Worm (Caenorhabditis elegans) whole organism, L1 larva: Measurements from ENCODE around the gene Y73C8C.4.
"Not testable (repeated sequence)": the region's sequence is repeated elsewhere in the genome, so short reads cannot be mapped to it uniquely, and the experiment has no call there.

Source experiments
- C04F5.9 ChIP-seq: sonication (generic microtip); optimal IDR thresholded peaks from 2 replicates; lab custom pipeline; 2016; ENCODE audit warnings: missing genetic modification characterization, missing compliant biosample characterization
- C16A3.4 ChIP-seq: fragments of 150-350 bp; optimal IDR thresholded peaks from 2 replicates; lab custom pipeline; 2014; ENCODE audit warnings: missing biosample characterization, missing genetic modification characterization
- Y116A8C.19 ChIP-seq: sonication (generic microtip); optimal IDR thresholded peaks from 2 replicates; lab custom pipeline; 2016; ENCODE audit warnings: missing compliant biosample characterization, missing genetic modification characterization, borderline replicate concordance
- aha-1 ChIP-seq: fragments of 150-350 bp; optimal IDR thresholded peaks from 2 replicates; lab custom pipeline; 2014; ENCODE audit warnings: missing biosample characterization, missing genetic modification characterization
- blmp-1 ChIP-seq: fragments of 150-350 bp; optimal IDR thresholded peaks from 2 replicates; lab custom pipeline; 2014; ENCODE audit warnings: missing biosample characterization, missing genetic modification characterization
- ceh-82 ChIP-seq, 3 experiments: fragments of 150-350 bp in 1 of 3; sonication (generic microtip) in 2 of 3; optimal IDR thresholded peaks; 2 replicates each; lab custom pipeline; 2014 to 2017; ENCODE audit warnings: missing biosample characterization in 3 of 3, missing genetic modification characterization in 3 of 3
- ceh-88 ChIP-seq: fragments of 200-800 bp; sonication (Bioruptor generic); IDR thresholded peaks from 2 replicates; pipeline ENCODE4 v1.3.6; 2022; ENCODE audit warnings: missing genetic modification characterization, missing compliant biosample characterization
- efl-1 ChIP-seq, 4 experiments: fragments of 150-350 bp; optimal IDR thresholded peaks in 3 of 4; peaks in 1 of 4; 1 replicate in 1 of 4; 2 replicates in 3 of 4; lab custom pipeline; 2014; ENCODE audit warnings: missing biosample characterization in 2 of 4, missing genetic modification characterization in 2 of 4, missing genetic modification reagents in 2 of 4
- fkh-4 ChIP-seq: sonication (generic microtip); optimal IDR thresholded peaks from 2 replicates; lab custom pipeline; 2016; ENCODE audit warnings: missing compliant biosample characterization, missing genetic modification characterization, borderline replicate concordance
- grh-1 ChIP-seq: fragments of 200-800 bp; sonication (Bioruptor generic); IDR thresholded peaks from 2 replicates; pipeline ENCODE4 v1.3.6; 2022; ENCODE audit warnings: missing genetic modification reagents, missing genetic modification characterization, missing compliant biosample characterization
- lin-15B ChIP-seq: fragments of 150-350 bp; sonication (generic microtip); optimal IDR thresholded peaks from 3 replicates; lab custom pipeline; 2014; ENCODE audit warnings: missing biosample characterization, missing genetic modification characterization
- mab-9 ChIP-seq: fragments of 200-800 bp; sonication (Bioruptor generic); IDR thresholded peaks from 2 replicates; pipeline ENCODE4 v1.3.6; 2022; ENCODE audit warnings: missing genetic modification reagents, missing genetic modification characterization, missing compliant biosample characterization
- mef-2 ChIP-seq: fragments of 150-350 bp; optimal IDR thresholded peaks from 2 replicates; lab custom pipeline; 2014; ENCODE audit warnings: missing biosample characterization, missing genetic modification characterization
- mep-1 ChIP-seq: fragments of 150-350 bp; optimal IDR thresholded peaks from 2 replicates; lab custom pipeline; 2014; ENCODE audit warnings: missing biosample characterization, missing genetic modification characterization
- nhr-11 ChIP-seq: fragments of 150-350 bp; optimal IDR thresholded peaks from 2 replicates; lab custom pipeline; 2014; ENCODE audit warnings: missing biosample characterization, missing genetic modification characterization
- nhr-12 ChIP-seq: sonication (generic microtip); optimal IDR thresholded peaks from 2 replicates; lab custom pipeline; 2017; ENCODE audit warnings: missing biosample characterization, missing genetic modification characterization
- nhr-19 ChIP-seq: fragments of 200-800 bp; sonication (Bioruptor generic); conservative IDR thresholded peaks from 2 replicates; pipeline ENCODE4 v1.3.6; 2022; ENCODE audit warnings: missing genetic modification characterization, missing compliant biosample characterization
- nhr-237 ChIP-seq: fragments of 150-350 bp; optimal IDR thresholded peaks from 2 replicates; lab custom pipeline; 2014; ENCODE audit warnings: missing biosample characterization, missing genetic modification characterization
- nhr-85 ChIP-seq: sonication (generic microtip); peaks from one replicate; lab custom pipeline; 2016; ENCODE audit warnings: missing genetic modification characterization, inconsistent platforms, missing compliant biosample characterization
- pax-3 ChIP-seq: fragments of 200-800 bp; sonication (Bioruptor generic); optimal IDR thresholded peaks from 2 replicates; lab custom pipeline; 2018; ENCODE audit warnings: mild to moderate bottlenecking, missing genetic modification characterization, moderate library complexity, missing compliant biosample characterization
- rnt-1 ChIP-seq: sonication (generic microtip); optimal IDR thresholded peaks from 2 replicates; lab custom pipeline; 2016; ENCODE audit warnings: mild to moderate bottlenecking, missing genetic modification characterization, moderate library complexity, missing compliant biosample characterization
- sptf-1 ChIP-seq: fragments of 150-350 bp; optimal IDR thresholded peaks from 2 replicates; lab custom pipeline; 2014; ENCODE audit warnings: missing biosample characterization, missing genetic modification characterization
- sup-37 ChIP-seq: fragments of 200-800 bp; sonication (Bioruptor generic); optimal IDR thresholded peaks from 2 replicates; lab custom pipeline; 2018; ENCODE audit warnings: mild to moderate bottlenecking, missing genetic modification characterization, missing compliant biosample characterization
- swsn-7 ChIP-seq: sonication (generic microtip); optimal IDR thresholded peaks from 2 replicates; lab custom pipeline; 2016; ENCODE audit warnings: missing genetic modification characterization, missing compliant biosample characterization
- tbx-2 ChIP-seq: sonication (generic microtip); optimal IDR thresholded peaks from 2 replicates; lab custom pipeline; 2016; ENCODE audit warnings: missing genetic modification characterization, missing compliant biosample characterization
- tlp-1 ChIP-seq: fragments of 150-350 bp; optimal IDR thresholded peaks from 2 replicates; lab custom pipeline; 2014; ENCODE audit warnings: missing biosample characterization, missing genetic modification characterization
- unc-98 ChIP-seq: fragments of 200-800 bp; sonication (Bioruptor generic); IDR thresholded peaks from 2 replicates; pipeline ENCODE4 v1.3.6; 2022; ENCODE audit warnings: missing genetic modification characterization, missing compliant biosample characterization
- ztf-11 ChIP-seq, 2 experiments: sonication (generic microtip); optimal IDR thresholded peaks; 2 replicates each; lab custom pipeline; 2016 to 2017; ENCODE audit warnings: missing genetic modification characterization in 2 of 2, missing biosample characterization in 1 of 2, missing compliant biosample characterization in 1 of 2

Y73C8C.4 gene

ce11 chrV:3065928-3066327, 36.0 kb downstream of the Y73C8C.4 start, which contains the start of gene srh-185:
Gene srh-185 (plus strand): TSS chrV:3066228.
- TF ChIP-seq C04F5.9 (tag; lab: Kevin White, UChicago), result no peak
- TF ChIP-seq nhr-237 (tag; lab: Kevin White, UChicago), result no peak
- TF ChIP-seq pax-3 (tag; lab: Kevin White, UChicago), result no peak
- TF ChIP-seq nhr-11 (tag; lab: Kevin White, UChicago), result no peak
- TF ChIP-seq mab-9 (GFP tag; lab: Robert Waterston, UW), result no peak
- TF ChIP-seq tbx-2, result no peak
- TF ChIP-seq tlp-1 (tag; lab: Kevin White, UChicago), result no peak
- TF ChIP-seq lin-15B (tag; lab: Kevin White, UChicago), result no peak
- TF ChIP-seq mef-2 (tag; lab: Kevin White, UChicago), result no peak
- no peak for TF ChIP-seq nhr-12 (tag; lab: Kevin White, UChicago)
- no peak for TF ChIP-seq fkh-4 (tag; lab: Kevin White, UChicago)
- no peak for TF ChIP-seq blmp-1

ce11 chrV:3064418-3064817, 37.5 kb downstream of the Y73C8C.4 start, which contains the start of gene srt-16:
Gene srt-16 (minus strand): TSS chrV:3064518.
- not testable (repeated sequence) for TF ChIP-seq Y116A8C.19, swsn-7, mep-1 (tag; lab: Kevin White, UChicago)
- TF ChIP-seq, all 84 proteins: peak for 0; not testable (repeated sequence) for 84

- no peak for TF ChIP-seq ceh-88 (GFP tag; lab: Robert Waterston, UW)
- no peak for TF ChIP-seq unc-98 (GFP tag; lab: Robert Waterston, UW)
- TF ChIP-seq ceh-82 (tag; optimal IDR thresholded peaks at IDR 0.05; lab: Kevin White, UChicago), result no peak
- no peak for TF ChIP-seq nhr-85
- TF ChIP-seq ztf-11 (tag; optimal IDR thresholded peaks at IDR 0.05; lab: Kevin White, UChicago), result no peak
- no peak for TF ChIP-seq nhr-19 (GFP tag; lab: Robert Waterston, UW)
- no peak for TF ChIP-seq grh-1 (GFP tag; lab: Robert Waterston, UW)
- no peak for TF ChIP-seq C16A3.4 (tag; lab: Kevin White, UChicago)
- no peak for TF ChIP-seq rnt-1
Observed at ce11 chrV:3062078-3062477, 39.9 kb downstream of the Y73C8C.4 start, which contains the start of gene srt-15. Gene srt-15 (minus strand): TSS chrV:3062178.

ce11 chrV:3058996-3059395, 43.0 kb downstream of the Y73C8C.4 start, which contains the start of gene str-244:
Gene str-244 (minus strand): TSS chrV:3059096.
- no peak for TF ChIP-seq sup-37 (GFP tag; lab: Kevin White, UChicago)
- no peak for TF ChIP-seq sptf-1
- TF ChIP-seq fkh-4 (tag; lab: Kevin White, UChicago), result no peak

ce11 chrV:3054254-3054653, 47.7 kb downstream of the Y73C8C.4 start, which contains the start of gene C50H11.8:
Gene C50H11.8 (plus strand): TSS chrV:3054554.
- TF ChIP-seq aha-1 (tag; lab: Kevin White, UChicago), result no peak
- no peak for TF ChIP-seq efl-1 (optimal IDR thresholded peaks at IDR 0.05; lab: Kevin White, UChicago)
- TF ChIP-seq efl-1 (GFP tag; optimal IDR thresholded peaks at IDR 0.05 in 1 of 2; lab: Kevin White, UChicago), result peak in 1 of 2 experiments; percentile 18
